Worm (Caenorhabditis elegans) whole organism, late embryonic: Measurements from ENCODE around the gene ndua-5.

Source experiments
- C08G9.2 ChIP-seq: sonication (generic microtip); optimal IDR thresholded peaks from 2 replicates; lab custom pipeline; 2016; ENCODE audit warnings: mild to moderate bottlenecking, missing genetic modification characterization, moderate library complexity, missing compliant biosample characterization
- C38D4.7 ChIP-seq: fragments of 200-800 bp; sonication (Bioruptor generic); optimal IDR thresholded peaks from 2 replicates; lab custom pipeline; 2018; ENCODE audit warnings: mild to moderate bottlenecking, missing genetic modification characterization, moderate library complexity, missing compliant biosample characterization
- F13H6.1 ChIP-seq: sonication (generic microtip); optimal IDR thresholded peaks from 2 replicates; lab custom pipeline; 2016; ENCODE audit warnings: missing genetic modification characterization, missing compliant biosample characterization
- K02D7.2 ChIP-seq: sonication (generic microtip); optimal IDR thresholded peaks from 2 replicates; lab custom pipeline; 2017; ENCODE audit warnings: mild to moderate bottlenecking, missing genetic modification characterization, missing compliant biosample characterization
- T23F11.4 ChIP-seq: fragments of 200-800 bp; sonication (Bioruptor generic); optimal IDR thresholded peaks from 2 replicates; lab custom pipeline; 2018; ENCODE audit warnings: mild to moderate bottlenecking, missing genetic modification characterization, missing compliant biosample characterization
- Y22D7AL.16 ChIP-seq: sonication (generic microtip); optimal IDR thresholded peaks from 2 replicates; lab custom pipeline; 2016; ENCODE audit warnings: missing genetic modification characterization, missing compliant biosample characterization
- ama-1 ChIP-seq: fragments of 150-350 bp; optimal IDR thresholded peaks from 2 replicates; lab custom pipeline; 2014
- ceh-2 ChIP-seq: sonication (generic microtip); optimal IDR thresholded peaks from 2 replicates; lab custom pipeline; 2016; ENCODE audit warnings: missing genotype, missing genetic modification characterization, missing compliant biosample characterization
- ceh-45 ChIP-seq: fragments of 200-800 bp; sonication (Bioruptor generic); IDR thresholded peaks from 2 replicates; pipeline ENCODE4 v1.3.6; 2022; ENCODE audit warnings: missing genetic modification reagents, missing genetic modification characterization, missing compliant biosample characterization
- ceh-6 ChIP-seq: fragments of 200-800 bp; sonication (Bioruptor generic); optimal IDR thresholded peaks from 2 replicates; lab custom pipeline; 2018; ENCODE audit warnings: mild to moderate bottlenecking, missing genetic modification characterization, missing compliant biosample characterization
- ceh-9 ChIP-seq: sonication (generic microtip); optimal IDR thresholded peaks from 2 replicates; lab custom pipeline; 2016; ENCODE audit warnings: mild to moderate bottlenecking, missing genetic modification characterization, inconsistent platforms, missing compliant biosample characterization
- dmd-4 ChIP-seq: sonication (generic microtip); optimal IDR thresholded peaks from 2 replicates; lab custom pipeline; 2016; ENCODE audit warnings: borderline replicate concordance, missing genetic modification characterization, missing compliant biosample characterization
- dve-1 ChIP-seq: sonication (generic microtip); optimal IDR thresholded peaks from 2 replicates; lab custom pipeline; 2017; ENCODE audit warnings: antibody characterized with exemption, mild to moderate bottlenecking, missing genetic modification characterization, missing compliant biosample characterization
- elt-2 ChIP-seq: sonication (generic microtip); optimal IDR thresholded peaks from 2 replicates; lab custom pipeline; 2016; ENCODE audit warnings: missing genetic modification reagents, missing genetic modification characterization, missing compliant biosample characterization
- elt-4 ChIP-seq: sonication (generic microtip); optimal IDR thresholded peaks from 2 replicates; lab custom pipeline; 2016; ENCODE audit warnings: missing genetic modification characterization, missing compliant biosample characterization
- ets-4 ChIP-seq: sonication (generic microtip); optimal IDR thresholded peaks from 2 replicates; lab custom pipeline; 2016; ENCODE audit warnings: missing genetic modification characterization, missing compliant biosample characterization
- eyg-1 ChIP-seq: sonication (generic microtip); optimal IDR thresholded peaks from 2 replicates; lab custom pipeline; 2016; ENCODE audit warnings: missing genotype, missing genetic modification characterization, missing compliant biosample characterization
- fkh-10 ChIP-seq: fragments of 150-350 bp; optimal IDR thresholded peaks from 2 replicates; lab custom pipeline; 2014; ENCODE audit warnings: missing biosample characterization, missing genetic modification reagents, missing genetic modification characterization
- fkh-6 ChIP-seq: sonication (generic microtip); optimal IDR thresholded peaks from 2 replicates; lab custom pipeline; 2016; ENCODE audit warnings: missing genetic modification characterization, missing compliant biosample characterization
- hlh-13 ChIP-seq: fragments of 200-800 bp; sonication (Bioruptor generic); optimal IDR thresholded peaks from 2 replicates; lab custom pipeline; 2018; ENCODE audit warnings: mild to moderate bottlenecking, missing genetic modification characterization, missing compliant biosample characterization
- hlh-15 ChIP-seq: sonication (generic microtip); optimal IDR thresholded peaks from 2 replicates; lab custom pipeline; 2016; ENCODE audit warnings: missing genetic modification characterization, missing compliant biosample characterization
- lim-6 ChIP-seq: sonication (generic microtip); optimal IDR thresholded peaks from 2 replicates; lab custom pipeline; 2016; ENCODE audit warnings: missing genetic modification characterization, missing compliant biosample characterization
- madf-2 ChIP-seq: sonication (generic microtip); optimal IDR thresholded peaks from 2 replicates; lab custom pipeline; 2017; ENCODE audit warnings: missing genetic modification characterization, missing compliant biosample characterization
- mec-3 ChIP-seq: sonication (generic microtip); optimal IDR thresholded peaks from 2 replicates; lab custom pipeline; 2016; ENCODE audit warnings: borderline replicate concordance, missing genetic modification characterization, missing compliant biosample characterization
- nfya-1 ChIP-seq: sonication (generic microtip); optimal IDR thresholded peaks from 2 replicates; lab custom pipeline; 2017; ENCODE audit warnings: missing genetic modification characterization, mild to moderate bottlenecking, missing compliant biosample characterization, antibody characterized with exemption, moderate library complexity
- nhr-11 ChIP-seq: fragments of 150-350 bp; optimal IDR thresholded peaks from 2 replicates; lab custom pipeline; 2014; ENCODE audit warnings: missing biosample characterization, missing genetic modification characterization
- nhr-232 ChIP-seq: sonication (generic microtip); optimal IDR thresholded peaks from 2 replicates; lab custom pipeline; 2016; ENCODE audit warnings: missing genetic modification characterization, missing compliant biosample characterization
- odd-2 ChIP-seq: sonication (generic microtip); optimal IDR thresholded peaks from 2 replicates; lab custom pipeline; 2017; ENCODE audit warnings: antibody characterized with exemption, mild to moderate bottlenecking, missing genetic modification characterization, missing compliant biosample characterization
- pag-3 ChIP-seq: sonication (generic microtip); optimal IDR thresholded peaks from 2 replicates; lab custom pipeline; 2016; ENCODE audit warnings: missing compliant biosample characterization, missing genetic modification characterization, borderline replicate concordance
- pha-2 ChIP-seq: sonication (generic microtip); optimal IDR thresholded peaks from 2 replicates; lab custom pipeline; 2017; ENCODE audit warnings: mild to moderate bottlenecking, missing genetic modification characterization, missing compliant biosample characterization
- pqm-1 ChIP-seq: sonication (generic microtip); optimal IDR thresholded peaks from 2 replicates; lab custom pipeline; 2016; ENCODE audit warnings: missing genetic modification characterization, missing compliant biosample characterization
- ref-2 ChIP-seq: sonication (generic microtip); optimal IDR thresholded peaks from 2 replicates; lab custom pipeline; 2016; ENCODE audit warnings: missing genetic modification characterization, missing compliant biosample characterization
- rnt-1 ChIP-seq: sonication (generic microtip); optimal IDR thresholded peaks from 2 replicates; lab custom pipeline; 2016; ENCODE audit warnings: missing genetic modification characterization, missing compliant biosample characterization
- sdc-2 ChIP-seq: sonication (generic microtip); optimal IDR thresholded peaks from 2 replicates; lab custom pipeline; 2016; ENCODE audit warnings: missing genotype, missing genetic modification characterization, missing compliant biosample characterization
- sox-2 ChIP-seq: fragments of 200-800 bp; sonication (Bioruptor generic); IDR thresholded peaks from 2 replicates; pipeline ENCODE4 v1.3.6; 2022; ENCODE audit warnings: missing genetic modification reagents, missing genetic modification characterization, missing compliant biosample characterization
- syd-9 ChIP-seq: sonication (generic microtip); optimal IDR thresholded peaks from 2 replicates; lab custom pipeline; 2016; ENCODE audit warnings: mild to moderate bottlenecking, missing genetic modification characterization, moderate library complexity, missing compliant biosample characterization
- tbx-7 ChIP-seq: sonication (generic microtip); optimal IDR thresholded peaks from 2 replicates; lab custom pipeline; 2016; ENCODE audit warnings: missing genotype, missing genetic modification characterization, missing compliant biosample characterization
- ttx-3 ChIP-seq: sonication (generic microtip); optimal IDR thresholded peaks from 2 replicates; lab custom pipeline; 2016; ENCODE audit warnings: missing genetic modification reagents, missing genetic modification characterization, missing compliant biosample characterization
- unc-3 ChIP-seq, 2 experiments: fragments of 200-800 bp in 1 of 2; sonication (Bioruptor generic) in 1 of 2; sonication (generic microtip) in 1 of 2; conservative IDR thresholded peaks in 1 of 2; optimal IDR thresholded peaks in 1 of 2; 2 replicates each; pipeline versions ENCODE4 v1.3.6 to Lab custom; 2016 to 2022; ENCODE audit warnings: missing compliant biosample characterization in 2 of 2, missing genetic modification characterization in 2 of 2, missing genetic modification reagents in 1 of 2
- unc-42 ChIP-seq: sonication (generic microtip); optimal IDR thresholded peaks from 2 replicates; lab custom pipeline; 2016; ENCODE audit warnings: missing genotype, missing genetic modification characterization, missing compliant biosample characterization
- unc-86 ChIP-seq: sonication (generic microtip); optimal IDR thresholded peaks from 2 replicates; lab custom pipeline; 2016; ENCODE audit warnings: missing genetic modification characterization, missing compliant biosample characterization
- zip-5 ChIP-seq: sonication (generic microtip); optimal IDR thresholded peaks from 2 replicates; lab custom pipeline; 2016; ENCODE audit warnings: missing genetic modification characterization, missing compliant biosample characterization

Gene ndua-5

DNA sequence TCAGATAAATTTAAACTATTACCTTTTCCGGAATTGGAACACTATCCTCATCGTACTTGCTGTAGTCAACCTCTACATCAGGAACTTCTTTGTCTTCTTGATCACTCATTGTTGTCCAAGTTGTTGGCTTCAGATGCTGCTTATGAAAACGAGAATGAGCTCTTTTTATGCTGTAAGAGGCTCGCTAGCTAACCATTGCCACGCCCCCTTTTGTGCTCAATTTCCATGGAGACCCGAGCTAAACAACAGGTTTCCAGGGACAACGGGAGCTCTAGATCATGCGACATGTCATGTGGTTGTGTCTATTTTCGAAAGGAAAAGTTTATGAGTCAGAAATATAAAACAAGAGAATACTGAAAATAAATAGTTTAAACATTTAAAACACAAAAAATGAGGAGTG lies 14.3 kb downstream of the ndua-5 start, which contains the start of gene C33A12.4:
TSS of gene C33A12.4 (minus strand) at position 131 of the 400 bp plus-strand sequence.
- TF ChIP-seq F13H6.1 (tag; lab: Kevin White, UChicago): no peak
- TF ChIP-seq pha-2 (tag; lab: Kevin White, UChicago): no peak
- TF ChIP-seq rnt-1: no peak
- TF ChIP-seq elt-2 (tag; lab: Kevin White, UChicago): no peak
- TF ChIP-seq ceh-2: no peak
- TF ChIP-seq dve-1: no peak
- TF ChIP-seq hlh-13 (GFP tag; lab: Kevin White, UChicago): no peak
- no peak for TF ChIP-seq nhr-11 (tag; lab: Kevin White, UChicago)
- TF ChIP-seq odd-2 (tag; lab: Kevin White, UChicago): no peak
- no peak for TF ChIP-seq pqm-1 (tag; lab: Kevin White, UChicago)
- no peak for TF ChIP-seq ref-2 (tag; lab: Kevin White, UChicago)
- no peak for TF ChIP-seq ceh-9 (tag; lab: Kevin White, UChicago)
- TF ChIP-seq nhr-232 (tag; lab: Kevin White, UChicago): no peak
- no peak for TF ChIP-seq nfya-1 (tag; lab: Kevin White, UChicago)
- no peak for TF ChIP-seq hlh-15 (tag; lab: Kevin White, UChicago)
- TF ChIP-seq unc-42 (tag; lab: Kevin White, UChicago): no peak
- no peak for TF ChIP-seq syd-9 (tag; lab: Kevin White, UChicago)
- no peak for TF ChIP-seq fkh-10 (GFP tag; lab: Kevin White, UChicago)
- TF ChIP-seq elt-4 (tag; lab: Kevin White, UChicago): no peak

DNA sequence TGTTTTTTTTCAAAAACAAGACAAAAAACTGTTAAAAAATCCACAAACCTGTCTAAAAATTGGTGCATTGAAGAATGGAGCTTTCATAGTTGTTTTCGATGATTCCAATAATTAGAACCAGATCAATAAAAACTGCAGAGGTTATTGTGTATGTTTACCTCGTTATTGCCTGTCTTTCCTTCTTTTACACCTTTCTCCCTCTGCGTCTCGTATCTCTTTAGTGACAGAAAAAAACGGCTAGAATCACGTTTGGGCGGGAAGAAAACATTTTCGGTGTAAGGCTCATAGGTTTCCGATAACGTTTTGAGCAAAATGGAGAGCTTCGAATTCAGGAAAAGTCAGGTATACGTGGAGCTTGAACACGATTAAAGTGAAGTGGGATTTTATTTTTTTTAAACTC lies 16.1 kb downstream of the ndua-5 start, which contains the start of gene ethe-1:
TSS of gene ethe-1 (minus strand) at position 150 of the 400 bp plus-strand sequence.
- TF ChIP-seq pha-2 (tag; lab: Kevin White, UChicago): no peak
- TF ChIP-seq ama-1 (lab: Kevin White, UChicago): no peak
- no peak for TF ChIP-seq madf-2 (tag; lab: Kevin White, UChicago)
- TF ChIP-seq C08G9.2 (tag; lab: Kevin White, UChicago): no peak
- TF ChIP-seq tbx-7 (tag; lab: Kevin White, UChicago): no peak
- no peak for TF ChIP-seq odd-2 (tag; lab: Kevin White, UChicago)
- no peak for TF ChIP-seq fkh-6
- no peak for TF ChIP-seq ets-4
- no peak for TF ChIP-seq hlh-15 (tag; lab: Kevin White, UChicago)
- no peak for TF ChIP-seq eyg-1 (tag; lab: Kevin White, UChicago)
- no peak for TF ChIP-seq syd-9 (tag; lab: Kevin White, UChicago)
- TF ChIP-seq elt-4 (tag; lab: Kevin White, UChicago): no peak
- no peak for TF ChIP-seq nhr-11 (tag; lab: Kevin White, UChicago)

DNA sequence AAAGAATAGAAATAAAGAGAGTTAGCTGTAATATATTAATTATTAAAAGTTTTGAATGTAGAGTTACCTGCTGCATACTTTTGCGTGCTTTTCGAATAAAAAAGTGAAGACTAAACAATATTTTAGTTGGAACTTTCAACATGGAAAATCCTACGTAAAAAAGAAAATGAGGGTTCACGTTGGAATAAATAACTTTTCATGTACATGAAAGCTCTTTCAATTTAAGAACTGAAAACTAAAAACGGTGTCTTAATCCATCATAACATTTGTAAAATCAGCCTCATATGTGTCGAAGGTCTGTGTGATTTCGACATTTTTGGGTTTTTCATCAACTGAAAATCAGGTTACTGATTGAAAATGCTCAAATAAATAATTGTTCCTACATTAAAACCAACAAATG lies 18.4 kb downstream of the ndua-5 start, which contains the start of gene ttr-9:
TSS of gene ttr-9 (minus strand) at position 101 of the 400 bp plus-strand sequence.
- TF ChIP-seq ceh-45 (GFP tag; lab: Robert Waterston, UW): no peak
- TF ChIP-seq C38D4.7: no peak

DNA sequence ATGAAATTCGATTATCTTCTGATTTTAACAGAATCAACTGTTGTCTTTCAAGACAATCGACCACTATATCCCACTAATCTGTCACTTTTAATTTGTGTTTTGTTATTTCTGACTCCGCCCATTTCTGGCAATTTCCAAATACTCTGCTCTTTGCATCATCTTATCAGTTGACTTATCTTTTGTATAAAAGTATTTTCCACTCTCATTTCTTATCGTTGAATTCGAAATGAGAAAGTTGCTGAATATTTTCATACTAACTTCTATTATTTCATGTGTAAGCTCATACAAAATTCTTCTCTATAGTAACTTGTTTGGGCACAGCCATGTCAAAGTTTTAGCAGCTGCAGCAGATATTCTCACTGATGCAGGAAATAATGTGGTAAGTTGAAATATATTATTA lies 24.6 kb downstream of the ndua-5 start, which contains the start of gene ugt-21:
TSS of gene ugt-21 (plus strand) at position 212 of the 400 bp plus-strand sequence.
- no peak for TF ChIP-seq sdc-2 (tag; lab: Kevin White, UChicago)
- TF ChIP-seq elt-2 (tag; lab: Kevin White, UChicago): peak; percentile 22
- TF ChIP-seq Y22D7AL.16: no peak
- TF ChIP-seq ttx-3 (tag; lab: Kevin White, UChicago): no peak

DNA sequence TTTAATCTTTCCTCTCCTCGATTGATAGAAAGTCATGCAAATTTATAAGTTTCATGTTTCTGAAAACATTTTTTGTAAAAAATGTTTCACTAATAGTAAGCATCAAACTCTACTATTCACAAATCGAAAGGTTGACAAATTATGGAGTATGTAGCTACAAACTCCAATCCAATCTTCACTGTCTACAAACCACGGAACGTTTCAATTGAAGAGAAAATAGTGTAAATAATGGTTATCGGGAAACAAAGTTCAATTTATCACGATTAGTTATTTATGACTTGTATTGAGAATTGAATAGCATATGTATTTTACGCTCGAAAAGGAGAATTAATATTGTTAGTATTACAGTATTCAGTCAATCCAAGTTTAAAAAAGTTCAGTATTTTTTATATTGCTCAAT lies 25.1 kb downstream of the ndua-5 start:
- TF ChIP-seq dmd-4: no peak
- no peak for TF ChIP-seq tbx-7 (tag; lab: Kevin White, UChicago)
- no peak for TF ChIP-seq hlh-15 (tag; lab: Kevin White, UChicago)
- TF ChIP-seq zip-5: no peak
- TF ChIP-seq K02D7.2: no peak
- TF ChIP-seq Y22D7AL.16: no peak
- no peak for TF ChIP-seq ceh-6 (GFP tag; lab: Kevin White, UChicago)
- no peak for TF ChIP-seq pag-3 (tag; lab: Kevin White, UChicago)
- TF ChIP-seq unc-86: no peak
- TF ChIP-seq lim-6 (tag; lab: Kevin White, UChicago): no peak
- no peak for TF ChIP-seq sox-2 (GFP tag; lab: Robert Waterston, UW)
- TF ChIP-seq unc-3 (GFP tag; conservative IDR thresholded peaks at IDR 0.05; lab: Robert Waterston, UW): no peak
- TF ChIP-seq unc-3 (tag; optimal IDR thresholded peaks at IDR 0.05; lab: Kevin White, UChicago): no peak
- TF ChIP-seq mec-3 (tag; lab: Kevin White, UChicago): no peak
- TF ChIP-seq T23F11.4 (GFP tag; lab: Kevin White, UChicago): no peak
- no peak for TF ChIP-seq pha-2 (tag; lab: Kevin White, UChicago)
- no peak for TF ChIP-seq odd-2 (tag; lab: Kevin White, UChicago)
- no peak for TF ChIP-seq madf-2 (tag; lab: Kevin White, UChicago)
